Worm (Caenorhabditis elegans) whole organism, L1 larva: Measurements from ENCODE around the gene Y42A5A.3.

ENCODE experiments used
- C04F5.9 ChIP-seq: sonication (generic microtip); optimal IDR thresholded peaks from 2 replicates; lab custom pipeline; 2016; ENCODE audit warnings: missing genetic modification characterization, missing compliant biosample characterization
- C16A3.4 ChIP-seq: fragments of 150-350 bp; optimal IDR thresholded peaks from 2 replicates; lab custom pipeline; 2014; ENCODE audit warnings: missing biosample characterization, missing genetic modification characterization
- aly-2 ChIP-seq: fragments of 150-350 bp; optimal IDR thresholded peaks from 2 replicates; lab custom pipeline; 2014; ENCODE audit warnings: missing biosample characterization, missing genetic modification characterization
- ces-1 ChIP-seq: fragments of 150-350 bp; optimal IDR thresholded peaks from 2 replicates; lab custom pipeline; 2014; ENCODE audit warnings: missing biosample characterization, missing genetic modification reagents, missing genetic modification characterization
- elt-3 ChIP-seq, 6 experiments: fragments of 150-350 bp in 1 of 6; sonication (generic microtip); optimal IDR thresholded peaks; 2 replicates each; lab custom pipeline; 2017 to 2018; ENCODE audit warnings: missing biosample characterization in 6 of 6, missing genetic modification characterization in 6 of 6, inconsistent platforms in 1 of 6
- fos-1 ChIP-seq: fragments of 150-350 bp; optimal IDR thresholded peaks from 2 replicates; lab custom pipeline; 2014; ENCODE audit warnings: missing biosample characterization, missing genetic modification characterization
- jun-1 ChIP-seq: fragments of 150-350 bp; optimal IDR thresholded peaks from 2 replicates; lab custom pipeline; 2014; ENCODE audit warnings: missing biosample characterization, missing genetic modification reagents, missing genetic modification characterization
- lin-14 ChIP-seq: fragments of 200-800 bp; sonication (Bioruptor generic); optimal IDR thresholded peaks from 2 replicates; lab custom pipeline; 2018; ENCODE audit warnings: mild to moderate bottlenecking, missing genetic modification characterization, moderate library complexity, missing compliant biosample characterization
- nhr-237 ChIP-seq: fragments of 150-350 bp; optimal IDR thresholded peaks from 2 replicates; lab custom pipeline; 2014; ENCODE audit warnings: missing biosample characterization, missing genetic modification characterization
- nhr-47 ChIP-seq: sonication (generic microtip); optimal IDR thresholded peaks from 2 replicates; lab custom pipeline; 2016; ENCODE audit warnings: mild to moderate bottlenecking, missing genetic modification characterization, moderate library complexity, missing compliant biosample characterization
- tbx-2 ChIP-seq: sonication (generic microtip); optimal IDR thresholded peaks from 2 replicates; lab custom pipeline; 2016; ENCODE audit warnings: missing genetic modification characterization, missing compliant biosample characterization
- unc-130 ChIP-seq: fragments of 150-350 bp; optimal IDR thresholded peaks from 2 replicates; lab custom pipeline; 2017; ENCODE audit warnings: missing biosample characterization, missing genetic modification characterization, inconsistent platforms
- zag-1 ChIP-seq: fragments of 150-350 bp; optimal IDR thresholded peaks from 2 replicates; lab custom pipeline; 2014; ENCODE audit warnings: missing biosample characterization, missing genetic modification characterization

ce11 chrV:11134296-11134695 lies 38.5 kb upstream of the Y42A5A.3 start, which contains the start of gene glb-3:
- TF ChIP-seq ces-1 (GFP tag; lab: Kevin White, UChicago) (no peak), aly-2 (tag; lab: Kevin White, UChicago) (no peak), elt-3 (tag; optimal IDR thresholded peaks at IDR 0.05; lab: Kevin White, UChicago) (no peak), C04F5.9 (tag; lab: Kevin White, UChicago) (no peak), C16A3.4 (tag; lab: Kevin White, UChicago) (no peak), zag-1 (tag; lab: Kevin White, UChicago) (no peak), tbx-2 (tag; lab: Kevin White, UChicago) (no peak), unc-130 (tag; lab: Kevin White, UChicago) (no peak), lin-14 (no peak), jun-1 (tag; lab: Kevin White, UChicago) (no peak), nhr-237 (no peak), nhr-47 (no peak), fos-1 (tag; lab: Kevin White, UChicago) (no peak)
